Fruit fly (Drosophila melanogaster): ENCODE measurements around the gene baf.
A peak's percentile ranks its signal among the peaks of the same experiment; 100 is the strongest.

The baf gene

dm6 chr2L:7993984-7994854, 35.0 kb upstream of the baf start, which contains the start of gene pes (continued):
- TF ChIP-seq CG11902 (GFP tag; optimal IDR thresholded peaks at IDR 0.05) (peak; percentile 92), CG6792 (GFP tag; optimal IDR thresholded peaks at IDR 0.05) (peak; percentile 89), dac (GFP tag; optimal IDR thresholded peaks at IDR 0.05) (peak; percentile 34), CG16779 (tag; optimal IDR thresholded peaks at IDR 0.05) (peak; percentile 81), Eip93F (GFP tag; optimal IDR thresholded peaks at IDR 0.05) (peak; percentile 93), Hr39 (GFP tag; optimal IDR thresholded peaks at IDR 0.05) (peak; percentile 22), Blimp-1 (GFP tag; optimal IDR thresholded peaks at IDR 0.05) (peak; percentile 84), Sox102F (GFP tag; optimal IDR thresholded peaks at IDR 0.05) (peak; percentile 82), Ets21C (GFP tag; optimal IDR thresholded peaks at IDR 0.05) (no peak), CG8319 (GFP tag; optimal IDR thresholded peaks at IDR 0.05) (peak; percentile 88), Sox15 (GFP tag; optimal IDR thresholded peaks at IDR 0.05) (no peak), CG34406 (GFP tag; optimal IDR thresholded peaks at IDR 0.05) (peak; percentile 78), CG6854 (GFP tag; optimal IDR thresholded peaks at IDR 0.05) (peak; percentile 83), Hr38 (GFP tag; optimal IDR thresholded peaks at IDR 0.05) (no peak), CG31627 (GFP tag; optimal IDR thresholded peaks at IDR 0.05) (peak; percentile 88), fd59A (GFP tag; optimal IDR thresholded peaks at IDR 0.05) (peak; percentile 9), Sox14 (GFP tag; optimal IDR thresholded peaks at IDR 0.05) (peak; percentile 91), CG10669 (GFP tag; optimal IDR thresholded peaks at IDR 0.05) (peak; percentile 90), fd85E (GFP tag; optimal IDR thresholded peaks at IDR 0.05) (peak; percentile 84), Met (GFP tag; optimal IDR thresholded peaks at IDR 0.05) (peak; percentile 95), Lpt (GFP tag; optimal IDR thresholded peaks at IDR 0.05) (peak; percentile 82), pdm3 (GFP tag; optimal IDR thresholded peaks at IDR 0.05) (peak; percentile 10), CG3919 (GFP tag; optimal IDR thresholded peaks at IDR 0.05) (peak; percentile 94), CG9139 (GFP tag; optimal IDR thresholded peaks at IDR 0.05) (peak; percentile 89), CG1621 (tag; optimal IDR thresholded peaks at IDR 0.05) (peak; percentile 2), esn (GFP tag; optimal IDR thresholded peaks at IDR 0.05) (peak; percentile 40), CG10631 (GFP tag; optimal IDR thresholded peaks at IDR 0.05) (peak; percentile 51), cyc (GFP tag; optimal IDR thresholded peaks at IDR 0.05) (peak; percentile 92), Gug (GFP tag; IDR thresholded peaks at IDR 0.05) (peak; percentile 92), spab (GFP tag; optimal IDR thresholded peaks at IDR 0.05) (peak; percentile 89), Smox (GFP tag; optimal IDR thresholded peaks at IDR 0.05) (peak; percentile 31), CG6276 (GFP tag; optimal IDR thresholded peaks at IDR 0.05) (peak; percentile 91), OdsH (GFP tag; optimal IDR thresholded peaks at IDR 0.05) (peak; percentile 10), achi (GFP tag; optimal IDR thresholded peaks at IDR 0.05) (peak; percentile 42), CG8119 (GFP tag; IDR thresholded peaks at IDR 0.05) (no peak), svp (GFP tag) (peak; percentile 98), CG8632 (GFP tag; optimal IDR thresholded peaks at IDR 0.05) (peak; percentile 87), CG6163 (GFP tag; IDR thresholded peaks at IDR 0.05) (peak; percentile 87), CG4318 (GFP tag; optimal IDR thresholded peaks at IDR 0.05) (peak; percentile 69)

DNA sequence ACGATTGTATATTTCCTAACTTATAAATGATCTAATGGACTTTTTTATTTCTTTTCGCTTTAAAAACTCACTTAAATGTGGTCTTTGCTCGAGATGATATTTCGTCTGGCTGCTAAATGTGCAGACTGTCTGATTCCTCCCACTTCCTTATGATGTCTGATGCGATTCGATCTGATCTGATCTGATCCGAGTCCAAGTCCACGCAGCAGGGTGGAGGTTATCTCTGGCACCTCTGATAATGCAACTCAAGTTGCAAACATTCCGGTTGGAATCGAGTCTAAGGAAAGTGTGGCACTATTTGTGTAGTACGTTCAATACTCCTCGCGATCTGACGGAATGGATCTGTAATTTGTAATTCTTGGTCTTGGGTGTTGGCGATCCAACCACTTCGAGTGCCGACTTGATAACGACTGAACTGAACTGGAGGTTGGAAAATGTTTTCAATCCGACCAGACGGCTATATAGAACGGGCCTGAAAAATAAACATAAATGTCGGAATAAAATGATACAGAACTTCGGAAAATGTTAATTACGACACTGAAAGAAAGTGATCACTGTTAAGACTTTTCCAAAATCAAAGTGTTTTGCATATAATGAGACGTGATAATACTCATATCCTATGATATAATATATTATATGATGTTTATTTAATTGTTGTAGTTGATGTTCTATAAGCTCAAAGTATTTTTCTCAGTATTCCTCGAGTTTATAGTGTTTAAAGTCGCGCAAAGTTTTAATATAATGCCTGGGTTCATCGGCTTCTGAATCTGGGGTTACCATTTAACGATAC, 31.8 kb upstream of the baf start:
- peak; percentile 49 for TF ChIP-seq CG32006 (GFP tag; optimal IDR thresholded peaks at IDR 0.05)
- peak; percentile 49 for TF ChIP-seq CG3032 (tag; optimal IDR thresholded peaks at IDR 0.05)
- peak; percentile 50 for TF ChIP-seq spab (GFP tag; optimal IDR thresholded peaks at IDR 0.05)
- TF ChIP-seq acj6 (GFP tag; optimal IDR thresholded peaks at IDR 0.05), result peak; percentile 34
- no peak for TF ChIP-seq Eip93F (GFP tag; optimal IDR thresholded peaks at IDR 0.05)
- no peak for TF ChIP-seq CG31627 (GFP tag; optimal IDR thresholded peaks at IDR 0.05)
- no peak for TF ChIP-seq fd59A (GFP tag; optimal IDR thresholded peaks at IDR 0.05)
- peak; percentile 26 for TF ChIP-seq CG6808 (GFP tag; optimal IDR thresholded peaks at IDR 0.05)
- no peak for TF ChIP-seq vri (GFP tag; optimal IDR thresholded peaks at IDR 0.05)
- TF ChIP-seq CG6163 (GFP tag; IDR thresholded peaks at IDR 0.05), result peak; percentile 39; the same call in 1 of the 3 replicates
- no peak for TF ChIP-seq dac (GFP tag; optimal IDR thresholded peaks at IDR 0.05)
- peak in 1 of 2 experiments; percentile 50 for TF ChIP-seq ss (GFP tag; optimal IDR thresholded peaks at IDR 0.05)
- TF ChIP-seq CG11762 (GFP tag; optimal IDR thresholded peaks at IDR 0.05; ENCODE audit: insufficient read depth), result peak; percentile 23
- TF ChIP-seq fkh (GFP tag; optimal IDR thresholded peaks at IDR 0.05), result no peak
- peak; percentile 67 for TF ChIP-seq eg (GFP tag; IDR thresholded peaks at IDR 0.05)
- TF ChIP-seq Sox14 (GFP tag; optimal IDR thresholded peaks at IDR 0.05), result no peak
- no peak for TF ChIP-seq CG6854 (GFP tag; optimal IDR thresholded peaks at IDR 0.05)
- TF ChIP-seq Blimp-1 (GFP tag; optimal IDR thresholded peaks at IDR 0.05), result no peak
